Fruit fly (Drosophila melanogaster) whole organism, embryonic: ENCODE data around the gene Nin.
A peak's percentile ranks its signal among the peaks of the same experiment; 100 is the strongest.

ENCODE experiments used
- CG10147 ChIP-seq: fragments of 200-800 bp; sonication (Bioruptor generic); optimal IDR thresholded peaks from 2 replicates; lab custom pipeline; 2019; ENCODE audit warnings: missing biosample characterization, mild to moderate bottlenecking, missing genetic modification characterization, moderate library complexity
- CG10959 ChIP-seq: fragments of 200-800 bp; sonication (Bioruptor generic); IDR thresholded peaks from 2 replicates; pipeline ENCODE4 v1.3.6; 2022; ENCODE audit warnings: missing biosample characterization, missing genetic modification characterization
- CG13624 ChIP-seq: fragments of 200-800 bp; sonication (Bioruptor generic); optimal IDR thresholded peaks from 2 replicates; lab custom pipeline; 2016; ENCODE audit warnings: missing biosample characterization, missing genetic modification characterization
- CG14441 ChIP-seq: fragments of 200-800 bp; sonication (Bioruptor generic); IDR thresholded peaks from 2 replicates; pipeline ENCODE4 v1.3.6; 2022; ENCODE audit warnings: missing biosample characterization, missing genetic modification characterization
- CG14965 ChIP-seq: fragments of 200-800 bp; sonication (Bioruptor generic); optimal IDR thresholded peaks from 2 replicates; lab custom pipeline; 2016; ENCODE audit warnings: missing biosample characterization, missing genetic modification characterization, borderline replicate concordance
- CG15601 ChIP-seq: fragments of 200-800 bp; sonication (Bioruptor generic); optimal IDR thresholded peaks from 3 replicates; lab custom pipeline; 2019; ENCODE audit warnings: missing biosample characterization, mild to moderate bottlenecking, missing genetic modification characterization, moderate library complexity
- CG17912 ChIP-seq: fragments of 200-800 bp; sonication (Bioruptor generic); optimal IDR thresholded peaks from 2 replicates; lab custom pipeline; 2018; ENCODE audit warnings: missing biosample characterization, mild to moderate bottlenecking, missing genetic modification characterization
- CG18262 ChIP-seq: fragments of 200-800 bp; optimal IDR thresholded peaks from 3 replicates; lab custom pipeline; 2019; ENCODE audit warnings: missing biosample characterization, mild to moderate bottlenecking, missing genetic modification characterization, moderate library complexity
- CG2129 ChIP-seq: fragments of 200-800 bp; sonication (Bioruptor generic); IDR thresholded peaks from 2 replicates; pipeline ENCODE4 v1.3.6; 2022; ENCODE audit warnings: missing biosample characterization, missing genetic modification characterization; ENCODE audit not compliant: partially characterized antibody
- CG33213 ChIP-seq: fragments of 200-800 bp; sonication (Bioruptor generic); optimal IDR thresholded peaks from 3 replicates; lab custom pipeline; 2016; ENCODE audit warnings: missing biosample characterization, missing genetic modification characterization
- CG4282 ChIP-seq: fragments of 200-800 bp; sonication (Bioruptor generic); optimal IDR thresholded peaks from 2 replicates; lab custom pipeline; 2016; ENCODE audit warnings: missing biosample characterization, missing genetic modification characterization
- CG4404 ChIP-seq: fragments of 200-800 bp; sonication (Bioruptor generic); IDR thresholded peaks from 2 replicates; pipeline ENCODE4 v1.3.6; 2022; ENCODE audit warnings: missing biosample characterization, missing genetic modification characterization
- CG6813 ChIP-seq: fragments of 200-800 bp; sonication (Bioruptor generic); optimal IDR thresholded peaks from 2 replicates; lab custom pipeline; 2017; ENCODE audit warnings: missing biosample characterization, missing genetic modification characterization, mild to moderate bottlenecking, moderate library complexity, missing genetic modification reagents
- CG6854 ChIP-seq: fragments of 200-800 bp; sonication (Bioruptor generic); optimal IDR thresholded peaks from 3 replicates; lab custom pipeline; 2017; ENCODE audit warnings: missing biosample characterization, mild to moderate bottlenecking, missing genetic modification characterization
- CG8290 ChIP-seq, 3 experiments: fragments of 200-800 bp; sonication (Bioruptor generic); optimal IDR thresholded peaks; 2 replicates each; lab custom pipeline; 2016 to 2019; ENCODE audit warnings: missing biosample characterization in 3 of 3, missing genetic modification characterization in 3 of 3, mild to moderate bottlenecking in 2 of 3, moderate library complexity in 1 of 3
- Chrac-16 ChIP-seq: fragments of 200-800 bp; sonication (Bioruptor generic); optimal IDR thresholded peaks from 3 replicates; lab custom pipeline; 2016; ENCODE audit warnings: missing biosample characterization, missing genetic modification characterization
- Dip2 ChIP-seq: fragments of 200-800 bp; sonication (Bioruptor generic); IDR thresholded peaks from 2 replicates; pipeline ENCODE4 v1.3.6; 2022; ENCODE audit warnings: missing biosample characterization, missing genetic modification characterization
- ERR ChIP-seq: fragments of 200-800 bp; sonication (Bioruptor generic); optimal IDR thresholded peaks from 2 replicates; lab custom pipeline; 2016; ENCODE audit warnings: missing biosample characterization, missing genetic modification characterization
- H2.0 ChIP-seq: fragments of 200-800 bp; sonication (Bioruptor generic); IDR thresholded peaks from 2 replicates; pipeline ENCODE4 v1.3.6; 2022; ENCODE audit warnings: missing biosample characterization, missing genetic modification characterization
- HLH4C ChIP-seq: fragments of 200-800 bp; sonication (Bioruptor generic); IDR thresholded peaks from 3 replicates; pipeline ENCODE4 v1.3.6; 2022; ENCODE audit warnings: missing biosample characterization, missing genetic modification characterization; ENCODE audit not compliant: partially characterized antibody
- Hr3 ChIP-seq: fragments of 200-800 bp; sonication (Bioruptor generic); optimal IDR thresholded peaks from 3 replicates; lab custom pipeline; 2016; ENCODE audit warnings: missing biosample characterization, missing genetic modification characterization
- Hr78 ChIP-seq, 2 experiments: fragments of 200-800 bp in 1 of 2; fragments of >200 bp in 1 of 2; sonication (Bioruptor generic) in 1 of 2; optimal IDR thresholded peaks; 2 replicates each; lab custom pipeline; 2017 to 2019; ENCODE audit warnings: missing biosample characterization in 2 of 2, missing genetic modification characterization in 2 of 2, mild to moderate bottlenecking in 1 of 2, moderate library complexity in 1 of 2
- Lim3 ChIP-seq: fragments of 200-800 bp; sonication (Bioruptor generic); IDR thresholded peaks from 2 replicates; pipeline ENCODE4 v1.3.6; 2022; ENCODE audit warnings: missing biosample characterization, missing genetic modification characterization
- MESR4 ChIP-seq: fragments of 200-800 bp; sonication (Bioruptor generic); optimal IDR thresholded peaks from 2 replicates; lab custom pipeline; 2018; ENCODE audit warnings: missing biosample characterization, mild to moderate bottlenecking, missing genetic modification characterization, moderate library complexity
- Mad ChIP-seq: fragments of 200-800 bp; sonication (Bioruptor generic); optimal IDR thresholded peaks from 2 replicates; lab custom pipeline; 2016; ENCODE audit warnings: missing biosample characterization, missing genetic modification characterization
- NfI ChIP-seq: fragments of 200-800 bp; sonication (Bioruptor generic); optimal IDR thresholded peaks from 3 replicates; lab custom pipeline; 2018; ENCODE audit warnings: missing biosample characterization, mild to moderate bottlenecking, missing genetic modification characterization, moderate library complexity
- Six4 ChIP-seq: fragments of 200-800 bp; sonication (Bioruptor generic); optimal IDR thresholded peaks from 2 replicates; lab custom pipeline; 2016; ENCODE audit warnings: missing biosample characterization, missing genetic modification characterization
- Xbp1 ChIP-seq: fragments of 200-800 bp; sonication (Bioruptor generic); optimal IDR thresholded peaks from 3 replicates; lab custom pipeline; 2016; ENCODE audit warnings: missing biosample characterization, mild to moderate bottlenecking, missing genetic modification characterization
- Xrp1 ChIP-seq: fragments of 200-800 bp; sonication (Bioruptor generic); IDR thresholded peaks from 2 replicates; pipeline ENCODE4 v1.3.6; 2022; ENCODE audit warnings: missing biosample characterization, missing genetic modification characterization
- ato ChIP-seq: fragments of 200-800 bp; sonication (Bioruptor generic); IDR thresholded peaks from 2 replicates; pipeline ENCODE4 v1.3.6; 2022; ENCODE audit warnings: missing biosample characterization, missing genetic modification characterization; ENCODE audit not compliant: partially characterized antibody
- danr ChIP-seq: fragments of 200-800 bp; sonication (Bioruptor generic); IDR thresholded peaks from 2 replicates; pipeline ENCODE4 v1.3.6; 2022; ENCODE audit warnings: missing biosample characterization, missing genetic modification characterization
- dati ChIP-seq: fragments of 200-800 bp; sonication (Bioruptor generic); IDR thresholded peaks from 2 replicates; pipeline ENCODE4 v1.3.6; 2022; ENCODE audit warnings: missing biosample characterization, missing genetic modification characterization
- hkb ChIP-seq, 2 experiments: fragments of 200-800 bp in 1 of 2; fragments of >200 bp in 1 of 2; sonication (Bioruptor generic) in 1 of 2; IDR thresholded peaks in 1 of 2; optimal IDR thresholded peaks in 1 of 2; 2 replicates each; pipeline versions ENCODE4 v1.3.6 to Lab custom; 2017 to 2022; ENCODE audit warnings: missing biosample characterization in 1 of 2, missing genetic modification characterization in 1 of 2
- ken ChIP-seq: fragments of 200-800 bp; sonication (Bioruptor generic); IDR thresholded peaks from 3 replicates; pipeline ENCODE4 v1.3.6; 2022; ENCODE audit warnings: missing biosample characterization, missing genetic modification characterization
- kni ChIP-seq: fragments of 200-800 bp; sonication (Bioruptor generic); optimal IDR thresholded peaks from 3 replicates; lab custom pipeline; 2017; ENCODE audit warnings: mild to moderate bottlenecking, missing biosample characterization, missing genetic modification reagents, missing genetic modification characterization
- lov ChIP-seq, 2 experiments: fragments of 200-800 bp in 1 of 2; fragments of >200 bp in 1 of 2; sonication (Bioruptor generic) in 1 of 2; IDR thresholded peaks in 1 of 2; optimal IDR thresholded peaks in 1 of 2; 2 replicates in 1 of 2; 3 replicates in 1 of 2; pipeline versions ENCODE4 v1.3.6 to Lab custom; 2017 to 2022; ENCODE audit warnings: missing biosample characterization in 1 of 2, missing genetic modification characterization in 1 of 2
- otp ChIP-seq: fragments of 200-800 bp; sonication (Bioruptor generic); IDR thresholded peaks from 3 replicates; pipeline ENCODE4, ENCODE4 v1.3.6; 2022; ENCODE audit warnings: missing biosample characterization, missing genetic modification characterization
- prd ChIP-seq, 3 experiments: fragments of >200 bp in 2 of 3; fragments of 200-800 bp in 1 of 3; sonication (Bioruptor generic) in 1 of 3; optimal IDR thresholded peaks in 2 of 3; IDR thresholded peaks in 1 of 3; 2 replicates in 2 of 3; 3 replicates in 1 of 3; pipeline versions ENCODE4 v1.3.6 to Lab custom; 2017 to 2022; ENCODE audit warnings: missing biosample characterization in 1 of 3, missing genetic modification characterization in 1 of 3
- pum ChIP-seq: fragments of 200-800 bp; sonication (Bioruptor generic); optimal IDR thresholded peaks from 2 replicates; lab custom pipeline; 2016; ENCODE audit warnings: missing biosample characterization, missing genetic modification characterization
- ro ChIP-seq: fragments of 200-800 bp; sonication (Bioruptor generic); IDR thresholded peaks from 2 replicates; pipeline ENCODE4 v1.3.6; 2022; ENCODE audit warnings: missing biosample characterization, missing genetic modification characterization
- sim ChIP-seq: fragments of 200-800 bp; sonication (Bioruptor generic); IDR thresholded peaks from 2 replicates; pipeline ENCODE4 v1.3.6; 2022; ENCODE audit warnings: missing biosample characterization, missing genetic modification characterization
- sr ChIP-seq: fragments of 200-800 bp; sonication (Bioruptor generic); IDR thresholded peaks from 3 replicates; pipeline ENCODE4 v1.3.6; 2022; ENCODE audit warnings: missing biosample characterization, missing genetic modification characterization
- ssp ChIP-seq: fragments of 200-800 bp; sonication (Bioruptor generic); IDR thresholded peaks from 2 replicates; pipeline ENCODE4 v1.3.6; 2022; ENCODE audit warnings: missing biosample characterization, missing genetic modification characterization
- twi ChIP-seq: fragments of 200-800 bp; optimal IDR thresholded peaks from 2 replicates; lab custom pipeline; 2019; ENCODE audit warnings: missing biosample characterization, mild to moderate bottlenecking, missing genetic modification characterization, moderate library complexity
- vfl ChIP-seq: fragments of 200-800 bp; sonication (Bioruptor generic); optimal IDR thresholded peaks from 2 replicates; lab custom pipeline; 2016; ENCODE audit warnings: missing biosample characterization, missing genetic modification characterization
- wor ChIP-seq: fragments of 200-800 bp; sonication (Bioruptor generic); IDR thresholded peaks from 2 replicates; pipeline ENCODE4 v1.3.6; 2022; ENCODE audit warnings: missing biosample characterization, missing genetic modification characterization
- yki ChIP-seq: fragments of >200 bp; optimal IDR thresholded peaks from 3 replicates; lab custom pipeline; 2018
- zen ChIP-seq: fragments of 200-800 bp; sonication (Bioruptor generic); optimal IDR thresholded peaks from 3 replicates; lab custom pipeline; 2018; ENCODE audit warnings: missing biosample characterization, mild to moderate bottlenecking, missing genetic modification characterization, moderate library complexity

Gene Nin

dm6 chr2L:5298978-5299627 lies 20.8 kb upstream of the Nin start (continued):
- TF ChIP-seq hkb (optimal IDR thresholded peaks at IDR 0.05; lab: Kevin White, UChicago) (no peak), hkb (GFP tag; IDR thresholded peaks at IDR 0.05; lab: Robert Waterston, UW) (peak; percentile 84), sr (GFP tag; lab: Robert Waterston, UW) (peak; percentile 38; the same call in 1 of the 3 replicates), CG6813 (GFP tag; lab: Kevin White, UChicago) (peak; percentile 66), dati (no peak), ato (no peak), CG10147 (GFP tag; lab: Kevin White, UChicago) (peak; percentile 40), Chrac-16 (GFP tag; lab: Kevin White, UChicago) (peak; percentile 77), Hr78 (GFP tag; optimal IDR thresholded peaks at IDR 0.05; lab: Kevin White, UChicago) (peak in 1 of 2 experiments; percentile 78), pum (GFP tag; lab: Kevin White, UChicago) (peak; percentile 57), ken (GFP tag; lab: Robert Waterston, UW) (peak; percentile 77), ssp (GFP tag; lab: Robert Waterston, UW) (peak; percentile 51), Xbp1 (peak; percentile 76), CG2129 (GFP tag; lab: Robert Waterston, UW) (no peak), danr (GFP tag; lab: Robert Waterston, UW) (peak; percentile 71; the same call in 1 of the 2 replicates), HLH4C (GFP tag; lab: Robert Waterston, UW) (no peak), ERR (GFP tag; lab: Kevin White, UChicago) (peak; percentile 1), twi (tag; lab: Kevin White, UChicago) (peak; percentile 75), CG10959 (peak; percentile 50; the same call in 1 of the 2 replicates), kni (GFP tag; lab: Kevin White, UChicago) (peak; percentile 19), Mad (GFP tag; lab: Kevin White, UChicago) (peak; percentile 26), CG14441 (GFP tag; lab: Robert Waterston, UW) (peak; percentile 61; the same call in 1 of the 2 replicates), prd (optimal IDR thresholded peaks at IDR 0.05; lab: Kevin White, UChicago) (no peak), prd (GFP tag; IDR thresholded peaks at IDR 0.05; lab: Robert Waterston, UW) (peak; percentile 75), Lim3 (peak; percentile 67), zen (tag; lab: Kevin White, UChicago) (peak; percentile 52), NfI (peak; percentile 70), CG4404 (GFP tag; lab: Robert Waterston, UW) (peak; percentile 51), MESR4 (GFP tag; lab: Kevin White, UChicago) (peak; percentile 10), CG4282 (GFP tag; lab: Kevin White, UChicago) (no peak), CG6854 (peak; percentile 67), Xrp1 (GFP tag; lab: Robert Waterston, UW) (peak; percentile 85), CG15601 (tag; lab: Kevin White, UChicago) (peak; percentile 87), ro (GFP tag; lab: Robert Waterston, UW) (peak; percentile 25; the same call in 1 of the 2 replicates), yki (no peak), otp (GFP tag; lab: Robert Waterston, UW) (peak; percentile 86), Six4 (GFP tag; lab: Kevin White, UChicago) (peak; percentile 75), Hr3 (GFP tag; lab: Kevin White, UChicago) (peak; percentile 91), lov (optimal IDR thresholded peaks at IDR 0.05; lab: Kevin White, UChicago) (no peak), lov (GFP tag; IDR thresholded peaks at IDR 0.05; lab: Robert Waterston, UW) (no peak), H2.0 (GFP tag; lab: Robert Waterston, UW) (peak; percentile 61), CG17912 (GFP tag; lab: Kevin White, UChicago) (no peak), CG18262 (peak; percentile 90), vfl (peak; percentile 47), sim (GFP tag; lab: Robert Waterston, UW) (peak; percentile 60; the same call in 1 of the 2 replicates), CG8290 (GFP tag; optimal IDR thresholded peaks at IDR 0.05; lab: Kevin White, UChicago) (peak; percentile 74), CG8290 (tag; optimal IDR thresholded peaks at IDR 0.05; lab: Kevin White, UChicago) (no peak), CG13624 (GFP tag; lab: Kevin White, UChicago) (no peak), CG33213 (no peak), wor (GFP tag; lab: Robert Waterston, UW) (peak; percentile 81), CG14965 (no peak), Dip2 (GFP tag; lab: Robert Waterston, UW) (no peak)
